Worm (Caenorhabditis elegans) whole organism, L2 larva: ENCODE results near the gene C14A4.8.

Source experiments
- R02D3.7 ChIP-seq: fragments of 150-350 bp; optimal IDR thresholded peaks from 2 replicates; lab custom pipeline; 2014; ENCODE audit warnings: missing biosample characterization, missing genetic modification characterization
- crh-2 ChIP-seq: sonication (generic microtip); optimal IDR thresholded peaks from 2 replicates; lab custom pipeline; 2017; ENCODE audit warnings: missing biosample characterization, missing genetic modification characterization
- egl-27 ChIP-seq: sonication (generic microtip); optimal IDR thresholded peaks from 3 replicates; lab custom pipeline; 2017; ENCODE audit warnings: missing biosample characterization, missing genetic modification reagents, missing genetic modification characterization
- lin-13 ChIP-seq: fragments of 150-350 bp; optimal IDR thresholded peaks from 2 replicates; lab custom pipeline; 2014; ENCODE audit warnings: missing biosample characterization, missing genetic modification reagents, missing genetic modification characterization
- nhr-11 ChIP-seq: fragments of 150-350 bp; optimal IDR thresholded peaks from 2 replicates; lab custom pipeline; 2014; ENCODE audit warnings: missing biosample characterization, missing genetic modification characterization
- nhr-237 ChIP-seq: fragments of 150-350 bp; optimal IDR thresholded peaks from 2 replicates; lab custom pipeline; 2014; ENCODE audit warnings: missing biosample characterization, missing genetic modification characterization
- nhr-77 ChIP-seq: fragments of 150-350 bp; optimal IDR thresholded peaks from 2 replicates; lab custom pipeline; 2014; ENCODE audit warnings: missing biosample characterization, missing genetic modification characterization
- unc-62 ChIP-seq: fragments of 150-350 bp; optimal IDR thresholded peaks from 2 replicates; lab custom pipeline; 2014; ENCODE audit warnings: missing biosample characterization, missing genetic modification reagents, missing genetic modification characterization
- ztf-11 ChIP-seq: sonication (generic microtip); optimal IDR thresholded peaks from 2 replicates; lab custom pipeline; 2017; ENCODE audit warnings: missing biosample characterization, missing genetic modification characterization

DNA sequence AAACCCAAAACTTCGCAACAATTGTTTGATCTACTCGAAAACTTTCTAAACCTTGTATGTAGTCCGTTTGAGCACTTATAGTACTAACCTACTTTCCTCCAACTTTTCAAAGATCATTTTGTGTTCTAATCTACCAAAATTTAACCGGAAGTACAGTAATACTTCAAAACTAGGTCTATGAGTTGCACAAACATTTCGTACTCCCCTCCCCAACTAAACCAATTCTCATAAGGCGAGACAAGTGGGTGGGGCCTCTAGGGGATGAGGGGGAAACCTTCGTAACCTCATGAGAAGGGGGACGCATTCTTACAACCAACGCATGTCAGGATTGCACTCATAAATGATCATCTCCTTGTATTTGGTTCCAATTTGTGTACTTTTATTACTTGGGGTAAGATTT, 24.0 kb upstream of the C14A4.8 start, which contains the start of gene cutl-9:
- no peak for TF ChIP-seq egl-27
- no peak for TF ChIP-seq R02D3.7 (tag; lab: Kevin White, UChicago)
- TF ChIP-seq lin-13 (GFP tag; lab: Kevin White, UChicago): no peak
- no peak for TF ChIP-seq ztf-11
- no peak for TF ChIP-seq nhr-77 (tag; lab: Kevin White, UChicago)
- no peak for TF ChIP-seq nhr-237 (tag; lab: Kevin White, UChicago)
- no peak for TF ChIP-seq unc-62 (GFP tag; lab: Kevin White, UChicago)
- TF ChIP-seq nhr-11 (tag; lab: Kevin White, UChicago): no peak
- TF ChIP-seq crh-2 (tag; lab: Kevin White, UChicago): no peak
